Fruit fly (Drosophila melanogaster) whole organism: ENCODE results near the gene bab2.

Experiments used
- CG8478 ChIP-seq: fragments of >200 bp; optimal IDR thresholded peaks from 2 replicates; lab custom pipeline; 2018; ENCODE audit warnings: inconsistent platforms
- Dll ChIP-seq: fragments of >200 bp; optimal IDR thresholded peaks from 2 replicates; lab custom pipeline; 2017
- EcR ChIP-seq, 2 experiments: fragments of >200 bp; optimal IDR thresholded peaks; 2 replicates each; lab custom pipeline; 2017; ENCODE audit warnings: missing biosample characterization in 2 of 2, missing genetic modification characterization in 2 of 2, missing genetic modification reagents in 2 of 2
- pan ChIP-seq: fragments of >200 bp; optimal IDR thresholded peaks from 2 replicates; lab custom pipeline; 2017
- psq ChIP-seq: fragments of >200 bp; optimal IDR thresholded peaks from 2 replicates; lab custom pipeline; 2017
- usp ChIP-seq: fragments of >200 bp; optimal IDR thresholded peaks from 2 replicates; lab custom pipeline; 2017; ENCODE audit warnings: missing biosample characterization, missing genetic modification characterization, mixed read lengths

Gene bab2

DNA sequence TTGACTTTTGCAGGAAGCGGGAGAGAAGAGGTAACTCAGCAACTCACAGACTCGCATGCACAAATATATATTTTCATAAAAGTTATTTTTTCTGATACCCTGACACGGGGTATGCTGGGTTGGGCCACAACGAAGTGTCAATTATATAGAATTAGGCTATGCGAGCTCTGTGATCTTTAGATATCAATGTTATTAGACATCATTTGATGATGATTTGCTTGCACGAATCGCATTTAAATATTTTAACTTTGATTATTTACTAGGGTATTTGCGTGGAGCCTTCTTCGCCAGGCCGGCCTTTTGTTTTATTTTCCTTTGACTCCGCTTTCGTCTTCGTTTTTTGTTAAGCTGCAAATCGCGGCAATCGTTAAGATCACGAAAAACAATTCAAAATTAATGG, 47.5 kb downstream of the bab2 start:
- TF ChIP-seq EcR (GFP tag; optimal IDR thresholded peaks at IDR 0.05; lab: Kevin White, UChicago) (no peak), usp (GFP tag; lab: Kevin White, UChicago) (no peak), pan (lab: Kevin White, UChicago) (no peak)

dm6 chr3L:1123762-1124161, 53.3 kb downstream of the bab2 start:
- TF ChIP-seq CG8478 (lab: Kevin White, UChicago), result no peak
- TF ChIP-seq usp (GFP tag; lab: Kevin White, UChicago), result no peak
- TF ChIP-seq EcR (GFP tag; optimal IDR thresholded peaks at IDR 0.05; lab: Kevin White, UChicago), result no peak
- TF ChIP-seq Dll (lab: Kevin White, UChicago), result no peak
- TF ChIP-seq psq (lab: Kevin White, UChicago), result no peak
- TF ChIP-seq pan (lab: Kevin White, UChicago), result no peak

- TF ChIP-seq pan (lab: Kevin White, UChicago) (no peak), Dll (lab: Kevin White, UChicago) (no peak), usp (GFP tag; lab: Kevin White, UChicago) (no peak), EcR (GFP tag; optimal IDR thresholded peaks at IDR 0.05; lab: Kevin White, UChicago) (no peak), CG8478 (lab: Kevin White, UChicago) (no peak), psq (lab: Kevin White, UChicago) (no peak)
Measured at dm6 chr3L:1121656-1122055, 55.4 kb downstream of the bab2 start.

- TF ChIP-seq pan (lab: Kevin White, UChicago), result no peak
- no peak for TF ChIP-seq psq (lab: Kevin White, UChicago)
- no peak for TF ChIP-seq EcR (GFP tag; optimal IDR thresholded peaks at IDR 0.05; lab: Kevin White, UChicago)
- no peak for TF ChIP-seq Dll (lab: Kevin White, UChicago)
- no peak for TF ChIP-seq usp (GFP tag; lab: Kevin White, UChicago)
- no peak for TF ChIP-seq CG8478 (lab: Kevin White, UChicago)
Measured at dm6 chr3L:1120163-1120524, 56.9 kb downstream of the bab2 start.

dm6 chr3L:1119325-1120162, 57.5 kb downstream of the bab2 start:
- TF ChIP-seq psq (lab: Kevin White, UChicago), result no peak
- no peak for TF ChIP-seq CG8478 (lab: Kevin White, UChicago)
- TF ChIP-seq Dll (lab: Kevin White, UChicago), result no peak
- TF ChIP-seq EcR (GFP tag; optimal IDR thresholded peaks at IDR 0.05; lab: Kevin White, UChicago), result no peak
- TF ChIP-seq pan (lab: Kevin White, UChicago), result no peak
- TF ChIP-seq usp (GFP tag; lab: Kevin White, UChicago), result no peak

DNA sequence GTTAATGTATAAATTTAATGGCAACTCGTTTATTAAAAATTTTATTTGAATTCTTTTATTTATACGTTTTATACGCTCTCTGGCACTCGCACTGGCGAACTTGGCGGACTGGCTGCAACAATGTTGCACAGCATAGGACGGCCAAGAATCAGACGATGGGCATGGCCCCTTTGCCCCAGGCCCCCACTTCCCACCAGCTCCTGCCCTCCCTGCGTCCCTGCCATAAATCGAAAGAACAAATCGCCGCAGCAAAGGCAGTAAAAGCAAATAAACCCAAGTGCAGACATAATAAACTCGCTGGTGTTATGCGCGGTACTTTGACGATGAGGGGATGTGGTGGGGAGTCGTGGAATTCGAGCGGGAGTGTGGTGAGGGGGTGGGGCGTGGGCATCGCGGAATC, 58.6 kb downstream of the bab2 start:
- TF ChIP-seq EcR (GFP tag; optimal IDR thresholded peaks at IDR 0.05; lab: Kevin White, UChicago), result no peak
- TF ChIP-seq Dll (lab: Kevin White, UChicago), result peak; percentile 28

DNA sequence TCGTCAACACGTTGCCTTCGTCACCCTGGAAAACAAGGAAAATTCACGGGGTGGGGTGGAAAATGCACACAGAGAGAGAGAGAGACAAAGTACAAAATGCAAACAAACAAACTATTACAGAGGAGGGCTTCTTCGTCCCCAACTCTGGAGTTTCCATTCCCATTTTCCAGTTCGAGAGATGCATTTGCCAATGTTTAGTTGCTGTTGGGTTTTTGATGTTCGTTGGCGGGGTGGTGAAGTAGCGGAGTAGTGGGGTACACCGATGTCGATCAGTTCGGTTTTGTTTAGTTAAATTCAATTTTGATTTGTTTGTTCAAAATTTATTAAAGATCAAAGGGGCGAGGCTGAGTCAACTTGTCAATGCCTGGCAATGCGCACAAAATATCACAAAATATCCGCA, 59.5 kb downstream of the bab2 start:
- no peak for TF ChIP-seq pan (lab: Kevin White, UChicago)
- no peak for TF ChIP-seq usp (GFP tag; lab: Kevin White, UChicago)
- TF ChIP-seq psq (lab: Kevin White, UChicago), result no peak
- no peak for TF ChIP-seq CG8478 (lab: Kevin White, UChicago)
- no peak for TF ChIP-seq EcR (GFP tag; optimal IDR thresholded peaks at IDR 0.05; lab: Kevin White, UChicago)
- TF ChIP-seq Dll (lab: Kevin White, UChicago), result no peak

DNA sequence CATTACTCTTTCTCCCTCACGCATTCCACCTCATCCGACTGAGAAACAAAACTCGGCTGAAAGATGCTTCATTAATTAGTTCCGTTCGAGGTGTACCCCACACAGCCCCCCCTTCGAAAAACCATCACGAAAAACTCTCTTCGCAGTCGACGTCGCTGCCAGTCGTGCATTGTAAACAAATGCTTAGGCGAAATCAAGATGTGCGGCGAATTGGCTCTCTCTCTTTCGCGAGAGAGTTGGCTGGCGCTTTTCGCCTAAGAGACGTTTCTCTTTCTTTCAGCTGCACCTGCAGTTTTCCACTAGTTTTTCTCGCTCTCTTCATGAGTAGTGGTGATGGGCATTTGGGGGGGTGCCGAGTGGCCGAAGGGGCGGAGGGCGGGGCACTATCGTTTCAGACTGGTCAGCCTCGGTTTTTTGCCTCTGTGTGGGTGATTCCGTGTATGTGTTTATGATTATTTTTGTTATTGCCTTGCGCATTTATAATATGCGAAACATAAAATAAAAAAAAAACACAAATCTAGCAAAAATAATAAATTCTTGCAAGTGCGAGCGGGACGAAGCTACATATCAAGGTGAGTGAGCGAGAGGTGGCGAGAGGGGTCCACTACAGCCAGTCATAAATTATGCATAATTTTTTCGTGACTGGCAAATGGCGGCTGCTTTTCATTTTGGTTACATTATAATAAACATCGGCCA, 74.6 kb downstream of the bab2 start:
- TF ChIP-seq psq (lab: Kevin White, UChicago) (no peak), pan (lab: Kevin White, UChicago) (no peak), Dll (lab: Kevin White, UChicago) (peak; percentile 66)

- TF ChIP-seq psq (lab: Kevin White, UChicago) (no peak), Dll (lab: Kevin White, UChicago) (no peak), CG8478 (lab: Kevin White, UChicago) (no peak), usp (GFP tag; lab: Kevin White, UChicago) (no peak), EcR (GFP tag; optimal IDR thresholded peaks at IDR 0.05; lab: Kevin White, UChicago) (no peak), pan (lab: Kevin White, UChicago) (no peak)
Measured at dm6 chr3L:1101461-1101860, 75.6 kb downstream of the bab2 start.

dm6 chr3L:1100660-1101139, 76.4 kb downstream of the bab2 start, which contains the start of gene bab1:
bab1 (minus strand) TSS chr3L:1101089.
- TF ChIP-seq CG8478 (lab: Kevin White, UChicago) (no peak), psq (lab: Kevin White, UChicago) (no peak), EcR (GFP tag; optimal IDR thresholded peaks at IDR 0.05; lab: Kevin White, UChicago) (no peak), usp (GFP tag; lab: Kevin White, UChicago) (no peak), pan (lab: Kevin White, UChicago) (no peak), Dll (lab: Kevin White, UChicago) (no peak)

- TF ChIP-seq EcR (GFP tag; optimal IDR thresholded peaks at IDR 0.05; lab: Kevin White, UChicago), result no peak
- no peak for TF ChIP-seq Dll (lab: Kevin White, UChicago)
- TF ChIP-seq CG8478 (lab: Kevin White, UChicago), result no peak
- TF ChIP-seq pan (lab: Kevin White, UChicago), result no peak
- TF ChIP-seq psq (lab: Kevin White, UChicago), result no peak
- TF ChIP-seq usp (GFP tag; lab: Kevin White, UChicago), result no peak
Measured at dm6 chr3L:1099012-1099411, 78.1 kb downstream of the bab2 start.
